Worm (Caenorhabditis elegans): ENCODE data around the gene D2007.1.

DNA sequence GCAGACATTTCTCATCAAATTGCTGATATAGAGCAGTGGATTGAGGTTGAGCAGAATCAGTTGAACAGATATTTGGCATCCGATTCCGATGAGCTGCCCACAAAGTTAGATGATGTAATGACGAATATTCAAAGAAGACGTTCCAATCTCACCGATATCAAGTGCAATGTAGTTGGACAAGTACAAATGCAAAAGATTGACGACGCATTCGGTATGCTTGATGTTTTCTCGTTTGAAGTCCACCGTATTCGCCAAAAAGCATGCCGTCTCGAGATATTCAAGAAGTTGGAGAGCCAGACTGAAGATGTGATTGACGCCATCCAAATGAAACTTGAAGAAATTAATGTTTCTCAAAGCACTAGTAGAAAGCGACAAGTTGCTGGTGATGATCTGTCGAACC is 29.9 kb downstream of the D2007.1 start:
- TF ChIP-seq him-1 (tag; optimal IDR thresholded peaks at IDR 0.05) (no peak), W03F9.2 (tag; optimal IDR thresholded peaks at IDR 0.05) (no peak), dao-5 (tag; optimal IDR thresholded peaks at IDR 0.05) (no peak)

All from whole organism, L4/young adult.